Fruit fly (Drosophila melanogaster) whole organism, prepupa: ENCODE results near the gene CecB.

Experiments
- CG11294 ChIP-seq: fragments of 200-800 bp; sonication (Bioruptor generic); IDR thresholded peaks from 2 replicates; pipeline ENCODE4 v1.3.6; 2022; ENCODE audit warnings: missing biosample characterization, missing genetic modification characterization
- CG6792 ChIP-seq: fragments of 200-800 bp; sonication (Bioruptor generic); optimal IDR thresholded peaks from 3 replicates; lab custom pipeline; 2016; ENCODE audit warnings: missing biosample characterization, missing genetic modification characterization
- CG6854 ChIP-seq: fragments of 200-800 bp; sonication (Bioruptor generic); optimal IDR thresholded peaks from 2 replicates; lab custom pipeline; 2017; ENCODE audit warnings: missing biosample characterization, mild to moderate bottlenecking, missing genetic modification characterization
- Ets96B ChIP-seq: fragments of 200-800 bp; optimal IDR thresholded peaks from 2 replicates; lab custom pipeline; 2019; ENCODE audit warnings: missing biosample characterization, mild to moderate bottlenecking, missing genetic modification characterization, moderate library complexity
- Hr39 ChIP-seq: fragments of 200-800 bp; sonication (Bioruptor generic); optimal IDR thresholded peaks from 2 replicates; lab custom pipeline; 2016; ENCODE audit warnings: missing biosample characterization, missing genetic modification characterization
- dac ChIP-seq: fragments of 200-800 bp; sonication (Bioruptor generic); optimal IDR thresholded peaks from 2 replicates; lab custom pipeline; 2017; ENCODE audit warnings: missing biosample characterization, mild to moderate bottlenecking, missing genetic modification characterization
- pdm3 ChIP-seq: fragments of 200-800 bp; sonication (Bioruptor generic); optimal IDR thresholded peaks from 3 replicates; lab custom pipeline; 2016; ENCODE audit warnings: missing biosample characterization, missing genetic modification characterization
- svp ChIP-seq: fragments of 200-800 bp; sonication (Bioruptor generic); peaks from one replicate; lab custom pipeline; 2016; ENCODE audit warnings: missing biosample characterization, missing genetic modification characterization

DNA sequence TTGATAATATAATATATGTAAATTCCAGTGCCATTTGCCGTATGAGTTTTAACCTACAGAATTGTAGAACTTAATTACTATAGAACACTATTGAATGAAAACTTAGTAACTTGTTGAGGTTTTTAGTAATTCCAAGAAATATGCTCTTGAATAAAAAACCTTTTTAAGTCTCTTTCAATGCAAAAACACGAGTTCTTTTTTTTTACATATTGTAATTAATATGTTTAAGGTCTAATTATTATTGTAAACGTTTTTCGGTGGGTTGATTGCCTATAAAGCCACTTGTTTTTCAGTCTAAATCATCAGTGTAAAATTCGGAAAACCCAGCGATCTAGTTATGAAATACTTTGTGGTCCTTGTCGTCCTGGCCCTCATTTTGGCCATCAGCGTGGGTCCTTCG is 3.9 kb downstream of the CecB start, which contains the start of gene Anp:
- no peak for TF ChIP-seq CG6792 (GFP tag; lab: Kevin White, UChicago)
- no peak for TF ChIP-seq Ets96B (tag; lab: Kevin White, UChicago)
- no peak for TF ChIP-seq CG6854 (GFP tag; lab: Kevin White, UChicago)
- TF ChIP-seq Hr39 (GFP tag; lab: Kevin White, UChicago), result no peak
- TF ChIP-seq svp (GFP tag; lab: Kevin White, UChicago), result no peak
- no peak for TF ChIP-seq pdm3 (GFP tag; lab: Kevin White, UChicago)
- no peak for TF ChIP-seq dac (GFP tag; lab: Kevin White, UChicago)
- TF ChIP-seq CG11294 (GFP tag; lab: Robert Waterston, UW), result no peak
